Worm (Caenorhabditis elegans) whole organism, L1 larva: ENCODE data around the gene cpg-4.
A peak's percentile ranks its signal among the peaks of the same experiment; 100 is the strongest.

Experiments used
- C16A3.4 ChIP-seq: fragments of 150-350 bp; optimal IDR thresholded peaks from 2 replicates; lab custom pipeline; 2014; ENCODE audit warnings: missing biosample characterization, missing genetic modification characterization
- C34B4.2 ChIP-seq: sonication (generic microtip); optimal IDR thresholded peaks from 2 replicates; lab custom pipeline; 2017; ENCODE audit warnings: mild to moderate bottlenecking, missing genetic modification characterization, missing compliant biosample characterization
- aha-1 ChIP-seq: fragments of 150-350 bp; optimal IDR thresholded peaks from 2 replicates; lab custom pipeline; 2014; ENCODE audit warnings: missing biosample characterization, missing genetic modification characterization
- alr-1 ChIP-seq: fragments of 200-800 bp; sonication (Bioruptor generic); optimal IDR thresholded peaks from 2 replicates; lab custom pipeline; 2018; ENCODE audit warnings: borderline replicate concordance, mild to moderate bottlenecking, missing genetic modification characterization, missing compliant biosample characterization
- aly-2 ChIP-seq: fragments of 150-350 bp; optimal IDR thresholded peaks from 2 replicates; lab custom pipeline; 2014; ENCODE audit warnings: missing biosample characterization, missing genetic modification characterization
- blmp-1 ChIP-seq: fragments of 150-350 bp; optimal IDR thresholded peaks from 2 replicates; lab custom pipeline; 2014; ENCODE audit warnings: missing biosample characterization, missing genetic modification characterization
- ceh-8 ChIP-seq: fragments of 200-800 bp; sonication (Bioruptor generic); optimal IDR thresholded peaks from 2 replicates; lab custom pipeline; 2018; ENCODE audit warnings: mild to moderate bottlenecking, missing genetic modification characterization, moderate library complexity, missing compliant biosample characterization
- dpl-1 ChIP-seq, 3 experiments: fragments of 150-350 bp in 2 of 3; sonication (generic microtip) in 1 of 3; optimal IDR thresholded peaks; 2 replicates each; lab custom pipeline; 2014 to 2017; ENCODE audit warnings: missing biosample characterization in 3 of 3, missing genetic modification characterization in 3 of 3, missing genetic modification reagents in 3 of 3
- dsc-1 ChIP-seq: sonication (generic microtip); optimal IDR thresholded peaks from 2 replicates; lab custom pipeline; 2016; ENCODE audit warnings: mild to moderate bottlenecking, missing genetic modification characterization, missing compliant biosample characterization
- egl-27 ChIP-seq, 2 experiments: fragments of 150-350 bp in 1 of 2; sonication (generic microtip); optimal IDR thresholded peaks; 3 replicates each; lab custom pipeline; 2017 to 2018; ENCODE audit warnings: missing biosample characterization in 2 of 2, missing genetic modification characterization in 2 of 2, missing genetic modification reagents in 2 of 2
- fkh-8 ChIP-seq: sonication (generic microtip); optimal IDR thresholded peaks from 2 replicates; lab custom pipeline; 2016; ENCODE audit warnings: mild to moderate bottlenecking, missing genetic modification characterization, missing compliant biosample characterization
- fos-1 ChIP-seq: fragments of 150-350 bp; optimal IDR thresholded peaks from 2 replicates; lab custom pipeline; 2014; ENCODE audit warnings: missing biosample characterization, missing genetic modification characterization
- grh-1 ChIP-seq: fragments of 200-800 bp; sonication (Bioruptor generic); IDR thresholded peaks from 2 replicates; pipeline ENCODE4 v1.3.6; 2022; ENCODE audit warnings: missing genetic modification reagents, missing genetic modification characterization, missing compliant biosample characterization
- hlh-17 ChIP-seq: fragments of 200-800 bp; sonication (Bioruptor generic); optimal IDR thresholded peaks from 2 replicates; lab custom pipeline; 2018; ENCODE audit warnings: missing genetic modification characterization, mild to moderate bottlenecking, missing compliant biosample characterization, moderate library complexity, borderline replicate concordance
- hlh-4 ChIP-seq: sonication (generic microtip); optimal IDR thresholded peaks from 2 replicates; lab custom pipeline; 2016; ENCODE audit warnings: mild to moderate bottlenecking, missing genetic modification characterization, missing compliant biosample characterization
- hpl-2 ChIP-seq: fragments of 150-350 bp; optimal IDR thresholded peaks from 2 replicates; lab custom pipeline; 2014; ENCODE audit warnings: missing biosample characterization, missing genetic modification reagents, missing genetic modification characterization
- irx-1 ChIP-seq: sonication (generic microtip); optimal IDR thresholded peaks from 2 replicates; lab custom pipeline; 2016; ENCODE audit warnings: missing genetic modification characterization, missing compliant biosample characterization
- isw-1 ChIP-seq: fragments of 200-800 bp; sonication (Bioruptor generic); IDR thresholded peaks from 2 replicates; pipeline ENCODE4 v1.3.6; 2022; ENCODE audit warnings: missing genetic modification characterization, missing compliant biosample characterization
- jun-1 ChIP-seq: fragments of 150-350 bp; optimal IDR thresholded peaks from 2 replicates; lab custom pipeline; 2014; ENCODE audit warnings: missing biosample characterization, missing genetic modification reagents, missing genetic modification characterization
- lin-15B ChIP-seq: fragments of 150-350 bp; sonication (generic microtip); optimal IDR thresholded peaks from 3 replicates; lab custom pipeline; 2014; ENCODE audit warnings: missing biosample characterization, missing genetic modification characterization
- lin-35 ChIP-seq, 2 experiments: fragments of 150-350 bp; optimal IDR thresholded peaks; 2 replicates each; lab custom pipeline; 2014; ENCODE audit warnings: missing biosample characterization in 2 of 2, missing genetic modification characterization in 2 of 2, missing genetic modification reagents in 2 of 2
- lin-39 ChIP-seq: fragments of 150-350 bp; optimal IDR thresholded peaks from 2 replicates; lab custom pipeline; 2014; ENCODE audit warnings: missing biosample characterization, missing genetic modification reagents, missing genetic modification characterization
- lsy-2 ChIP-seq, 2 experiments: fragments of 150-350 bp; optimal IDR thresholded peaks; 2 replicates each; lab custom pipeline; 2014; ENCODE audit warnings: missing biosample characterization in 2 of 2, missing genetic modification characterization in 2 of 2
- mab-9 ChIP-seq: fragments of 200-800 bp; sonication (Bioruptor generic); IDR thresholded peaks from 2 replicates; pipeline ENCODE4 v1.3.6; 2022; ENCODE audit warnings: missing genetic modification reagents, missing genetic modification characterization, missing compliant biosample characterization
- mef-2 ChIP-seq: fragments of 150-350 bp; optimal IDR thresholded peaks from 2 replicates; lab custom pipeline; 2014; ENCODE audit warnings: missing biosample characterization, missing genetic modification characterization
- mep-1 ChIP-seq: fragments of 150-350 bp; optimal IDR thresholded peaks from 2 replicates; lab custom pipeline; 2014; ENCODE audit warnings: missing biosample characterization, missing genetic modification characterization
- nhr-11 ChIP-seq: fragments of 150-350 bp; optimal IDR thresholded peaks from 2 replicates; lab custom pipeline; 2014; ENCODE audit warnings: missing biosample characterization, missing genetic modification characterization
- nhr-12 ChIP-seq: sonication (generic microtip); optimal IDR thresholded peaks from 2 replicates; lab custom pipeline; 2017; ENCODE audit warnings: missing biosample characterization, missing genetic modification characterization
- nhr-20 ChIP-seq: sonication (generic microtip); optimal IDR thresholded peaks from 2 replicates; lab custom pipeline; 2016; ENCODE audit warnings: mild to moderate bottlenecking, missing genetic modification characterization, missing compliant biosample characterization
- nhr-28 ChIP-seq: fragments of 150-350 bp; optimal IDR thresholded peaks from 2 replicates; lab custom pipeline; 2014; ENCODE audit warnings: missing biosample characterization, missing genetic modification characterization
- nhr-47 ChIP-seq: sonication (generic microtip); optimal IDR thresholded peaks from 2 replicates; lab custom pipeline; 2016; ENCODE audit warnings: mild to moderate bottlenecking, missing genetic modification characterization, moderate library complexity, missing compliant biosample characterization
- nhr-71 ChIP-seq: sonication (generic microtip); optimal IDR thresholded peaks from 2 replicates; lab custom pipeline; 2016; ENCODE audit warnings: mild to moderate bottlenecking, missing genetic modification characterization, moderate library complexity, missing compliant biosample characterization
- nhr-76 ChIP-seq: sonication (generic microtip); optimal IDR thresholded peaks from 2 replicates; lab custom pipeline; 2017; ENCODE audit warnings: missing biosample characterization, missing genetic modification characterization
- nhr-77 ChIP-seq: fragments of 150-350 bp; optimal IDR thresholded peaks from 2 replicates; lab custom pipeline; 2014; ENCODE audit warnings: missing biosample characterization, missing genetic modification characterization
- nhr-84 ChIP-seq: sonication (generic microtip); optimal IDR thresholded peaks from 2 replicates; lab custom pipeline; 2017; ENCODE audit warnings: missing biosample characterization, missing genetic modification characterization
- nhr-85 ChIP-seq: sonication (generic microtip); peaks from one replicate; lab custom pipeline; 2016; ENCODE audit warnings: missing genetic modification characterization, inconsistent platforms, missing compliant biosample characterization
- nhr-90 ChIP-seq: sonication (generic microtip); optimal IDR thresholded peaks from 2 replicates; lab custom pipeline; 2016; ENCODE audit warnings: mild to moderate bottlenecking, missing genetic modification characterization, missing compliant biosample characterization; ENCODE audit not compliant: poor library complexity
- pag-3 ChIP-seq: sonication (generic microtip); optimal IDR thresholded peaks from 2 replicates; lab custom pipeline; 2017; ENCODE audit warnings: missing genetic modification characterization, mild to moderate bottlenecking, missing compliant biosample characterization, antibody characterized with exemption, borderline replicate concordance; ENCODE audit not compliant: insufficient read depth
- pax-3 ChIP-seq: fragments of 200-800 bp; sonication (Bioruptor generic); optimal IDR thresholded peaks from 2 replicates; lab custom pipeline; 2018; ENCODE audit warnings: mild to moderate bottlenecking, missing genetic modification characterization, moderate library complexity, missing compliant biosample characterization
- pqm-1 ChIP-seq: sonication (generic microtip); optimal IDR thresholded peaks from 3 replicates; lab custom pipeline; 2017; ENCODE audit warnings: missing biosample characterization, missing genetic modification characterization
- rnt-1 ChIP-seq: sonication (generic microtip); optimal IDR thresholded peaks from 2 replicates; lab custom pipeline; 2016; ENCODE audit warnings: mild to moderate bottlenecking, missing genetic modification characterization, moderate library complexity, missing compliant biosample characterization
- skn-1 ChIP-seq: fragments of 150-350 bp; optimal IDR thresholded peaks from 2 replicates; lab custom pipeline; 2014; ENCODE audit warnings: missing biosample characterization, missing genetic modification characterization
- snpc-4 ChIP-seq: fragments of 150-350 bp; optimal IDR thresholded peaks from 2 replicates; lab custom pipeline; 2014; ENCODE audit warnings: missing biosample characterization, missing genetic modification characterization
- sptf-1 ChIP-seq: fragments of 150-350 bp; optimal IDR thresholded peaks from 2 replicates; lab custom pipeline; 2014; ENCODE audit warnings: missing biosample characterization, missing genetic modification characterization
- tbx-2 ChIP-seq: sonication (generic microtip); optimal IDR thresholded peaks from 2 replicates; lab custom pipeline; 2016; ENCODE audit warnings: missing genetic modification characterization, missing compliant biosample characterization
- unc-62 ChIP-seq: fragments of 150-350 bp; optimal IDR thresholded peaks from 2 replicates; lab custom pipeline; 2014; ENCODE audit warnings: missing biosample characterization, missing genetic modification reagents, missing genetic modification characterization
- unc-86 ChIP-seq: sonication (generic microtip); optimal IDR thresholded peaks from 2 replicates; lab custom pipeline; 2016; ENCODE audit warnings: missing genetic modification characterization, missing compliant biosample characterization
- vab-15 ChIP-seq: sonication (generic microtip); optimal IDR thresholded peaks from 2 replicates; lab custom pipeline; 2017; ENCODE audit warnings: missing genotype, mild to moderate bottlenecking, missing genetic modification characterization, missing compliant biosample characterization
- xbp-1 ChIP-seq: sonication (generic microtip); optimal IDR thresholded peaks from 2 replicates; lab custom pipeline; 2016; ENCODE audit warnings: missing genetic modification characterization, missing compliant biosample characterization
- zip-4 ChIP-seq: fragments of 200-800 bp; sonication (Bioruptor generic); optimal IDR thresholded peaks from 2 replicates; lab custom pipeline; 2018; ENCODE audit warnings: mild to moderate bottlenecking, missing genetic modification characterization, moderate library complexity, missing compliant biosample characterization
- ztf-11 ChIP-seq, 2 experiments: sonication (generic microtip); optimal IDR thresholded peaks; 2 replicates each; lab custom pipeline; 2016 to 2017; ENCODE audit warnings: missing genetic modification characterization in 2 of 2, missing biosample characterization in 1 of 2, missing compliant biosample characterization in 1 of 2
- ztf-4 ChIP-seq: fragments of 150-350 bp; optimal IDR thresholded peaks from 2 replicates; lab custom pipeline; 2014; ENCODE audit warnings: missing biosample characterization, missing genetic modification characterization

Gene cpg-4

DNA sequence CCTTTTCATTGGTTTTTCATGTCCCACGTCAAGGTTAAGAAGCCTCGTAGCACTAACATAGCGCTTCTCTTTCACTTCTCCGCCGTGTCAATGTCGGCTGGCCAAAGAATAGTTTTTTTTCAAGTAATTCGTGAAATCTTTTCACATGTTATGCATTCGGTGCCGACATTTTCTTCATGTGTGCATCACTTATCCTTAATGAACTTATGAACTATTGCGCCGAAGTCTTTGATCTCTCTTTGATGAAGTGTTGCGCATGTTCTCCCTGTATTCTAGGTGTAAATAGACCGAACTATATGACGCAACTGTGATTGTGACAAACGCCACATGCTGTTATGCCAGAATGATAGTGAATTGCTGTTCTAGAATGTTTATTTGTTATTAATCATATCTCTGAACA, 25.9 kb downstream of the cpg-4 start:
- TF ChIP-seq nhr-28 (tag; lab: Kevin White, UChicago) (no peak), blmp-1 (tag; lab: Kevin White, UChicago) (peak; percentile 17), nhr-85 (peak; percentile 3)

DNA sequence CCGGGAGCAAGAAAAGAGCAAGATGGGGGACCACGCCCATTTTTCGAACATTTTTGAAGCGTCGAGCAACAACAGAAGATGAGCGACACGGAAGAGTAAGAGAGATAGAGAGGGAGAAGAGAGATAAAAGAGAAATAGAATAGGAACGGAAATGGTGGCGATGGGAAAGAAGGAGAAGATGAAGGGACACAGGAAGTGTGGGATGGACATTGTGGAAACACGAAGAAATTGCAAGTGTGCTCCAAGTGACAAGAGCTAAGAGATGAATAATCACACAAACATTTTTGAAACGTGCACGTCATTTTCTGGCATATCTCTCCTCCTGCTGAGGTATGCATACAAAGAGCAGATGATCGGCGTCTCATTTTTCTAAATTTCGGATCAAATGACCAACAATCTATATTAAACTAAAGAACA, 34.4 kb downstream of the cpg-4 start:
- TF ChIP-seq hpl-2 (GFP tag; lab: Kevin White, UChicago) (no peak), nhr-76 (tag; lab: Kevin White, UChicago) (no peak), pax-3 (tag; lab: Kevin White, UChicago) (no peak), aly-2 (tag; lab: Kevin White, UChicago) (no peak), irx-1 (tag; lab: Kevin White, UChicago) (no peak), hlh-4 (tag; lab: Kevin White, UChicago) (no peak), lsy-2 (tag; optimal IDR thresholded peaks at IDR 0.05; lab: Kevin White, UChicago) (peak in 1 of 2 experiments; percentile 40), nhr-11 (tag; lab: Kevin White, UChicago) (no peak), lin-35 (GFP tag; optimal IDR thresholded peaks at IDR 0.05; lab: Kevin White, UChicago) (peak in 1 of 2 experiments; percentile 1), lin-39 (tag; lab: Kevin White, UChicago) (no peak), mep-1 (no peak), unc-86 (no peak), C34B4.2 (tag; lab: Kevin White, UChicago) (no peak), ztf-11 (tag; optimal IDR thresholded peaks at IDR 0.05; lab: Kevin White, UChicago) (no peak), sptf-1 (no peak), rnt-1 (peak; percentile 15), pqm-1 (tag; lab: Kevin White, UChicago) (no peak), unc-62 (GFP tag; lab: Kevin White, UChicago) (no peak), pag-3 (tag; lab: Kevin White, UChicago) (peak; percentile 57), C16A3.4 (no peak), ceh-8 (GFP tag; lab: Kevin White, UChicago) (no peak), zip-4 (no peak), nhr-77 (tag; lab: Kevin White, UChicago) (no peak), nhr-71 (tag; lab: Kevin White, UChicago) (peak; percentile 33), snpc-4 (tag; lab: Kevin White, UChicago) (peak; percentile 8), tbx-2 (tag; lab: Kevin White, UChicago) (peak; percentile 6), blmp-1 (tag; lab: Kevin White, UChicago) (no peak), fos-1 (tag; lab: Kevin White, UChicago) (no peak), nhr-20 (tag; lab: Kevin White, UChicago) (no peak), nhr-90 (tag; lab: Kevin White, UChicago) (no peak), ztf-4 (tag; lab: Kevin White, UChicago) (no peak), isw-1 (GFP tag; lab: Robert Waterston, UW) (no peak), hlh-17 (GFP tag; lab: Kevin White, UChicago) (no peak), lin-15B (tag; lab: Kevin White, UChicago) (no peak), vab-15 (tag; lab: Kevin White, UChicago) (no peak), egl-27 (tag; optimal IDR thresholded peaks at IDR 0.05; lab: Kevin White, UChicago) (no peak), nhr-84 (tag; lab: Kevin White, UChicago) (no peak), skn-1 (no peak), mab-9 (GFP tag; lab: Robert Waterston, UW) (no peak), jun-1 (no peak), alr-1 (tag; lab: Kevin White, UChicago) (no peak), nhr-28 (tag; lab: Kevin White, UChicago) (no peak), mef-2 (tag; lab: Kevin White, UChicago) (no peak), aha-1 (tag; lab: Kevin White, UChicago) (no peak), nhr-47 (peak; percentile 22), dsc-1 (tag; lab: Kevin White, UChicago) (no peak), xbp-1 (tag; lab: Kevin White, UChicago) (no peak), fkh-8 (peak; percentile 16), nhr-12 (tag; lab: Kevin White, UChicago) (no peak), grh-1 (GFP tag; lab: Robert Waterston, UW) (no peak), dpl-1 (GFP tag; optimal IDR thresholded peaks at IDR 0.05; lab: Kevin White, UChicago) (no peak)
